Worm (Caenorhabditis elegans): Measurements from ENCODE around the gene sra-29.

The sra-29 gene

DNA sequence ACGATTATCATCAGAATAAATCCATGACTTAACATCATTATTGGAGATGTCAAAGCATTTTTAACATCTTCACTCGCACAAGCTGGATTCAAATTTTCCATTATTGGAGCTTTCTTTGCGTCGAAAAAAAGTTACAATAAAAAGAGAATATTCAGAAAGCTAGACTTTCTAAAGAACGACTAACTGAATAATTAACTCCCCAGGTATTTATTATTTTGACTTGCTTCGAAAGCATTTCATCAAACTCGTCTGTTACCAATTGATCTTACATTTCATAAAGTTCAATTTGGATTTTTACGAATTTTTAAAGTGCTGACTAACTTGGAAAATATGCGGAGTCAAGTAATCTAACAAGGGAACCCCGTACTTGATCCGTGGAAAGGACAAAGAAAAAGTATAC, at the start of gene sra-29:
TSS of gene sra-29 (minus strand) at position 101 of the 400 bp plus-strand sequence.
- TF ChIP-seq hrde-1 (tag; optimal IDR thresholded peaks at IDR 0.05; ENCODE audit: borderline replicate concordance) (no peak), ama-1 (optimal IDR thresholded peaks at IDR 0.05) (no peak), ama-1 (GFP tag; optimal IDR thresholded peaks at IDR 0.05) (no peak)

DNA sequence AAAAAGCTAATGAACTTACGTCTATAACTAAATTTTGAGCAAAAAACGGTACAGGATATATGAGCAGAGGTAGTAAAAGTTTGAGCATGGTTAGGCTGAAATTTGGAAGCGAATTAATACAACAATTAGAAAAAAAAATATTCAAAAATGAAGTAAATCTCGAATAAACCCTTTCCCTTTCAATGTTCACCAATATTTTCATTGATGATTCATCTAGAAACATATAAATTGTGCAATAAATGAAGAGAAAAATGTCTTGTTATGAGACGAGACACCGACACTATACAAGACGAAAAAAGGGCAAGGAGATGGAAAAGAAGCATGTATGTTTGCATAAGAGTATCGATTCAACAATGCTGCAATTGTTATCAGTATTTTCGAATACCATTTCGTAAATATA, 49.8 kb upstream of the sra-29 start, which contains the start of gene F54H5.14:
TSS of gene F54H5.14 (minus strand) at position 101 of the 400 bp plus-strand sequence.
- TF ChIP-seq egl-44 (GFP tag; IDR thresholded peaks at IDR 0.05) = no peak
- peak; percentile 0 for TF ChIP-seq nhr-80 (tag; optimal IDR thresholded peaks at IDR 0.05)

DNA sequence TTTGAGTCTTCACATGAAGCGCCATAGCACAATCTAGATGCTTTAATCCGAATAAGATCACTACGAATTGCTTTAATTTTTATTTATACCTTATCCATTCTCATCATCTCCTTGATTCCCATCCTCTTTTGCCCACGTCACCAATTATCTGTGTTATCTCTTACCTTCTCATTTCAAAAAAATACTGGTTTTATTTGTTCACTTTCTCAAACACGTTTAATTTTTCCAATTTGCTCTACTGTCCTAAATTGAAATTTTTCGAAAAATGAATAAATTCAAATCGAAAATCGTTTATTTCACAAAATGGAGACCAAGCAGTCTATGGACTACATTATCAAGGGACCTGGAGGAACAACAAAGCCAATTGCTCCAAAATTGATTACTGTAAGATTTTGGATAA, 46.3 kb upstream of the sra-29 start, which contains the start of gene F54H5.3:
TSS of gene F54H5.3 (plus strand) at position 301 of the 400 bp plus-strand sequence.
- no peak for TF ChIP-seq F23B12.7 (tag; optimal IDR thresholded peaks at IDR 0.05; ENCODE audit: insufficient read depth)
- no peak for TF ChIP-seq ceh-58 (GFP tag; IDR thresholded peaks at IDR 0.05)
- no peak for TF ChIP-seq Y56A3A.18 (GFP tag; IDR thresholded peaks at IDR 0.05)
- no peak for TF ChIP-seq madf-10 (tag; optimal IDR thresholded peaks at IDR 0.05)
- TF ChIP-seq ztf-28 (GFP tag; IDR thresholded peaks at IDR 0.05) = no peak
- no peak for TF ChIP-seq repo-1 (tag; optimal IDR thresholded peaks at IDR 0.05)
- no peak for TF ChIP-seq lsy-27 (tag; optimal IDR thresholded peaks at IDR 0.05; ENCODE audit: borderline replicate concordance, insufficient read depth)
- TF ChIP-seq ztf-3 (GFP tag; optimal IDR thresholded peaks at IDR 0.05) = no peak
- no peak for TF ChIP-seq lsl-1 (GFP tag; optimal IDR thresholded peaks at IDR 0.05)
- no peak for TF ChIP-seq Y53G8AR.9 (GFP tag; conservative IDR thresholded peaks at IDR 0.05)
- TF ChIP-seq hmg-1.2 (GFP tag; IDR thresholded peaks at IDR 0.05) = no peak
- TF ChIP-seq rcor-1 (GFP tag; IDR thresholded peaks at IDR 0.05) = no peak
- TF ChIP-seq dpl-1 (GFP tag; optimal IDR thresholded peaks at IDR 0.05) = no peak
- no peak for TF ChIP-seq dpff-1 (tag; optimal IDR thresholded peaks at IDR 0.05)
- TF ChIP-seq sea-2 (GFP tag; IDR thresholded peaks at IDR 0.05) = no peak
- no peak for TF ChIP-seq ztf-26 (tag; optimal IDR thresholded peaks at IDR 0.05)
- no peak for TF ChIP-seq let-526 (GFP tag; IDR thresholded peaks at IDR 0.05)
- TF ChIP-seq F22D6.2 (tag; optimal IDR thresholded peaks at IDR 0.05) = no peak
- no peak for TF ChIP-seq D2030.7 (GFP tag; IDR thresholded peaks at IDR 0.05)

DNA sequence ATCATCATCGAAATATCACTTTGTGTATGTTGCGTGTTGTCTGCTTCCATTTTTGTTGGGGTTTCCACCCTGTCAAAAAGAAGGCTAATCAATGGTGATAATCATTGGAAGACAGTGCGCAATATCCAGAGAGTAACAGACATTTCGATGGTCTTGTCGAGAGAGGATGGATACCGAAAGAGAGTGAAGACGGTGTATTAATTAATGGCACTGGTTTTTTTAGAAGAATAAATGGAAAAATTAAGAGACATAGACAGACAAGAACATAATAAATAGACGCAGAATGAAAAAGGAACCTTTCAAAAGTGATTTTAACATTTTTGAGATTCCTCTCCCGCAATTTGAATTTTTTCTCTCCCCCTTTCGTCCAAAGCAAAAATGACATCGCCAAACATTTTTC, 43.5 kb upstream of the sra-29 start:
- TF ChIP-seq hmg-1.2 (GFP tag; IDR thresholded peaks at IDR 0.05) = peak; percentile 60; the same call in 1 of the 2 replicates
- no peak for TF ChIP-seq attf-3 (GFP tag; conservative IDR thresholded peaks at IDR 0.05)
- no peak for TF ChIP-seq attf-5 (GFP tag; optimal IDR thresholded peaks at IDR 0.05)

DNA sequence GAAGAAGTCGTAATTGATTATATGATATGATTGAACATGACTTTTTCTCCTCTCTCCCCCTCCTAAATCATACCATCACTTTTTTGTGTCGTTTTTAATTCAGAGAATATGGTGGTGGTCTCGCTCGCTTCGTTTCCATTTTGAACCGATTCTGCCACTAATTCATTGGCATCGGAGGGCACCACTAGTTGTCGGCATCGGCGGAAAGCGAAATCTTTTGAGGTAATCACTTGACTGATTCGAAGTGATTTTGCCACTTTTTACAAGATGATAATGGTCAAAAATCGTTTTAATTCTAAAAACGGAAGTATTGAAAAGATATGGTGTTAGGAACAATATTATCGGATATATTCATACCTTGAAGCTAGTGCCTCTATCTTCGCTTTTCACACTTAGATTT, 41.2 kb upstream of the sra-29 start, which contains the start of gene klf-3:
TSS of gene klf-3 (plus strand) at position 109 of the 400 bp plus-strand sequence.
- TF ChIP-seq sea-2 (GFP tag; IDR thresholded peaks at IDR 0.05) = no peak

DNA sequence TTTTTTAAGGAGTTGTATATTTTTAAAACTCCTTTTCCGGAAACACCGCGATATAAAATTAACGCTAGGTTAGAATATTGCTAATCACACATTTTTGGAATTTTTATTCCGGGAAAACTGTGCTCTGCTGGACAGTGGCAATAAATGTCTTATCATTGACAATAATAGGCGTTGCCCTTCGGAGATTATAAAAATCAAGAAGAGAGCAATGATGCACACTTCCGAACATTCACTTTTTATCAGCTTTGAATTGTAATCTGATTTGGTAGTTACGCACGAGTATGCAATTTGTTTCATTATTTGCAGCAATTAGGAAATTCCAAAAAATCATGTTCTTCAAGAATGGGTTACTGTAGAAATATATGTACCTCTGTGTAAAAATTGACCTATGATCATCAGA, 40.6 kb upstream of the sra-29 start:
- TF ChIP-seq nhr-80 (tag; optimal IDR thresholded peaks at IDR 0.05) = peak; percentile 56
- TF ChIP-seq hmg-1.2 (GFP tag; IDR thresholded peaks at IDR 0.05) = no peak

DNA sequence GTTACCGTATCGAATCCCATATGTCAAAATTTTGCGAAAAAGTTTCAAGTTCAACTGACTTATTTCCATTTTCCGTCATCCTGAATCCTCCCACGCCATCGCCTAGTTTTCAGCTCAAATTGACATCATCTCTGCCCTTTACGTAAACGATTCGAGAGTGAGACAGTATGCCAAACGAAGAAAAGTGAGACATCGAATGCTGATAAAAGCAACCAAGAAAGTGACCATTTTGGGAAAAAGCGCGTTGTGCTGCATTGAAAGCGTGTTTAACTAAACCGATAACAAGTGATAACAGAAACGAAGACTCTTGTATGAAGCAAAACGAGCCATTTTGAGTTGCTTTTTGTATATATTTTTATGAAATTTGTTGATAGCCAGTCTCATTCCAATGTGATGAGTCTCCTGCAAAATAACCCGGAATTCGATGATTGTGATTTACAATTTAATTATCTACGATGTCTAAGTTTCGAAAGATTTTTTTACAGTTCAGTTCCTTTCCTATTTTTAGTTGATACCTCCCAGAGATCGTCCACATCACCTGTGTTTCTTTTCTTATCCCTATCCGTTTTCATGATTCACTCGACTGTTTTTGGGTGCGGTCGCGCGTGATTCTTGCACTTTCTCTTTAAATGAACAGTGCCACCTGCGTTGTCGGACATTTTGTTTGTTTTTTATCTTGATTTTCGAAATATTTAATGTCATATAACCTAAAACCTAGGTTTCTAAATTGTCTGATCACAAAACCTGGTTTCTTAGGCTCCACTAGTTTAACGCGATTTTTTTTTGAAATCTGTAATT, 39.9 kb upstream of the sra-29 start:
- TF ChIP-seq ceh-58 (GFP tag; IDR thresholded peaks at IDR 0.05) (no peak), zim-3 (tag; optimal IDR thresholded peaks at IDR 0.05) (no peak), gei-17 (GFP tag; optimal IDR thresholded peaks at IDR 0.05) (no peak), ets-4 (GFP tag; optimal IDR thresholded peaks at IDR 0.05) (peak; percentile 34), dox-1 (GFP tag; IDR thresholded peaks at IDR 0.05) (peak; percentile 59), atf-7 (tag; optimal IDR thresholded peaks at IDR 0.05) (peak; percentile 38), nhr-80 (tag; optimal IDR thresholded peaks at IDR 0.05) (peak; percentile 94)
